Fruit fly (Drosophila melanogaster) whole organism, embryonic: ENCODE results near the gene Mo25.
A peak's percentile ranks its signal among the peaks of the same experiment; 100 is the strongest.

Source experiments
- Atf-2 ChIP-seq: fragments of 200-800 bp; sonication (Bioruptor generic); optimal IDR thresholded peaks from 2 replicates; lab custom pipeline; 2016; ENCODE audit warnings: missing biosample characterization, missing genetic modification characterization
- Awh ChIP-seq: fragments of 200-800 bp; sonication (Bioruptor generic); IDR thresholded peaks from 2 replicates; pipeline ENCODE4, ENCODE4 v1.3.6; 2022; ENCODE audit warnings: missing biosample characterization, missing genetic modification characterization
- B-H2 ChIP-seq: fragments of 200-800 bp; sonication (Bioruptor generic); optimal IDR thresholded peaks from 2 replicates; lab custom pipeline; 2018; ENCODE audit warnings: missing biosample characterization, mild to moderate bottlenecking, missing genetic modification characterization
- Blimp-1 ChIP-seq: fragments of 200-800 bp; sonication (Bioruptor generic); optimal IDR thresholded peaks from 3 replicates; lab custom pipeline; 2018; ENCODE audit warnings: missing biosample characterization, missing genetic modification characterization, mild to moderate bottlenecking, moderate library complexity, missing genetic modification reagents
- CG10321 ChIP-seq: fragments of 200-800 bp; sonication (Bioruptor generic); IDR thresholded peaks from 2 replicates; pipeline ENCODE4 v1.3.6; 2022; ENCODE audit warnings: missing biosample characterization, missing genetic modification characterization
- CG10366 ChIP-seq: fragments of 200-800 bp; sonication (Bioruptor generic); IDR thresholded peaks from 2 replicates; pipeline ENCODE4 v1.3.6; 2022; ENCODE audit warnings: missing biosample characterization, missing genetic modification characterization
- CG10959 ChIP-seq: fragments of 200-800 bp; sonication (Bioruptor generic); IDR thresholded peaks from 2 replicates; pipeline ENCODE4 v1.3.6; 2022; ENCODE audit warnings: missing biosample characterization, missing genetic modification characterization
- CG11695 ChIP-seq: fragments of 200-800 bp; sonication (Bioruptor generic); IDR thresholded peaks from 3 replicates; pipeline ENCODE4 v1.3.6; 2022; ENCODE audit warnings: missing biosample characterization, missing genetic modification characterization
- CG11696 ChIP-seq: fragments of 200-800 bp; sonication (Bioruptor generic); IDR thresholded peaks from 2 replicates; pipeline ENCODE4 v1.3.6; 2022; ENCODE audit warnings: missing biosample characterization, missing genetic modification characterization
- CG13624 ChIP-seq: fragments of 200-800 bp; sonication (Bioruptor generic); optimal IDR thresholded peaks from 2 replicates; lab custom pipeline; 2016; ENCODE audit warnings: missing biosample characterization, missing genetic modification characterization
- CG14050 ChIP-seq: fragments of 200-800 bp; sonication (Bioruptor generic); IDR thresholded peaks from 3 replicates; pipeline ENCODE4 v1.3.6; 2022; ENCODE audit warnings: missing biosample characterization, missing genetic modification characterization
- CG15073 ChIP-seq: fragments of 200-800 bp; sonication (Bioruptor generic); optimal IDR thresholded peaks from 2 replicates; lab custom pipeline; 2016; ENCODE audit warnings: missing biosample characterization, missing genetic modification characterization
- CG1529 ChIP-seq: fragments of 200-800 bp; sonication (Bioruptor generic); optimal IDR thresholded peaks from 3 replicates; lab custom pipeline; 2018; ENCODE audit warnings: missing biosample characterization, missing genetic modification characterization
- CG15696 ChIP-seq: fragments of 200-800 bp; sonication (Bioruptor generic); optimal IDR thresholded peaks from 2 replicates; lab custom pipeline; 2019; ENCODE audit warnings: missing biosample characterization, mild to moderate bottlenecking, missing genetic modification characterization, moderate library complexity
- CG17802 ChIP-seq: fragments of 200-800 bp; sonication (Bioruptor generic); optimal IDR thresholded peaks from 2 replicates; lab custom pipeline; 2018; ENCODE audit warnings: missing biosample characterization, mild to moderate bottlenecking, missing genetic modification characterization, moderate library complexity
- CG18476 ChIP-seq: fragments of 200-800 bp; sonication (Bioruptor generic); optimal IDR thresholded peaks from 2 replicates; lab custom pipeline; 2016; ENCODE audit warnings: missing biosample characterization, mild to moderate bottlenecking, missing genetic modification characterization
- CG3065 ChIP-seq: fragments of 200-800 bp; sonication (Bioruptor generic); optimal IDR thresholded peaks from 2 replicates; lab custom pipeline; 2016; ENCODE audit warnings: missing biosample characterization, missing genetic modification characterization
- CG31388 ChIP-seq: fragments of 200-800 bp; sonication (Bioruptor generic); optimal IDR thresholded peaks from 2 replicates; lab custom pipeline; 2016; ENCODE audit warnings: missing biosample characterization, missing genetic modification characterization
- CG3995 ChIP-seq: fragments of 200-800 bp; sonication (Bioruptor generic); optimal IDR thresholded peaks from 3 replicates; lab custom pipeline; 2016; ENCODE audit warnings: missing biosample characterization, missing genetic modification characterization
- CG4424 ChIP-seq: fragments of 200-800 bp; sonication (Bioruptor generic); optimal IDR thresholded peaks from 3 replicates; lab custom pipeline; 2016; ENCODE audit warnings: missing biosample characterization, missing genetic modification characterization
- CG4617 ChIP-seq: fragments of 200-800 bp; sonication (Bioruptor generic); optimal IDR thresholded peaks from 3 replicates; lab custom pipeline; 2016; ENCODE audit warnings: missing biosample characterization, missing genetic modification characterization, borderline replicate concordance
- CG4707 ChIP-seq: fragments of 200-800 bp; sonication (Bioruptor generic); optimal IDR thresholded peaks from 2 replicates; lab custom pipeline; 2018; ENCODE audit warnings: missing biosample characterization, mild to moderate bottlenecking, missing genetic modification characterization, moderate library complexity
- CG4730 ChIP-seq: fragments of 200-800 bp; sonication (Bioruptor generic); IDR thresholded peaks from 2 replicates; pipeline ENCODE4 v1.3.6; 2022; ENCODE audit warnings: missing biosample characterization, missing genetic modification characterization
- CG6254 ChIP-seq: fragments of 200-800 bp; sonication (Bioruptor generic); optimal IDR thresholded peaks from 3 replicates; lab custom pipeline; 2017; ENCODE audit warnings: mild to moderate bottlenecking, missing biosample characterization, missing genetic modification reagents, missing genetic modification characterization
- CG6854 ChIP-seq: fragments of 200-800 bp; sonication (Bioruptor generic); optimal IDR thresholded peaks from 3 replicates; lab custom pipeline; 2017; ENCODE audit warnings: missing biosample characterization, mild to moderate bottlenecking, missing genetic modification characterization
- CG7372 ChIP-seq: fragments of 200-800 bp; sonication (Bioruptor generic); IDR thresholded peaks from 2 replicates; pipeline ENCODE4 v1.3.6; 2022; ENCODE audit warnings: missing biosample characterization, missing genetic modification characterization
- CG9215 ChIP-seq: fragments of 200-800 bp; sonication (Bioruptor generic); IDR thresholded peaks from 2 replicates; pipeline ENCODE4 v1.3.6; 2022; ENCODE audit warnings: missing biosample characterization, missing genetic modification characterization
- CHES-1-like ChIP-seq: fragments of 200-800 bp; sonication (Bioruptor generic); optimal IDR thresholded peaks from 2 replicates; lab custom pipeline; 2016; ENCODE audit warnings: missing biosample characterization, missing genetic modification characterization
- CkIIα-i1 ChIP-seq: fragments of 200-800 bp; sonication (Bioruptor generic); IDR thresholded peaks from 2 replicates; pipeline ENCODE4 v1.3.6; 2022; ENCODE audit warnings: missing biosample characterization, missing genetic modification characterization
- Deaf1 ChIP-seq: fragments of 200-800 bp; optimal IDR thresholded peaks from 3 replicates; lab custom pipeline; 2019; ENCODE audit warnings: missing biosample characterization, mild to moderate bottlenecking, missing genetic modification characterization, moderate library complexity
- HmgD ChIP-seq: fragments of 200-800 bp; sonication (Bioruptor generic); optimal IDR thresholded peaks from 3 replicates; lab custom pipeline; 2016; ENCODE audit warnings: missing biosample characterization, missing genetic modification characterization
- Med ChIP-seq: fragments of 200-800 bp; sonication (Bioruptor generic); peaks from one replicate; lab custom pipeline; 2016; ENCODE audit warnings: missing biosample characterization, missing genetic modification characterization, mild to moderate bottlenecking, inconsistent platforms, moderate library complexity
- Myb ChIP-seq: fragments of 200-800 bp; sonication (Bioruptor generic); optimal IDR thresholded peaks from 2 replicates; lab custom pipeline; 2016; ENCODE audit warnings: missing biosample characterization, missing genetic modification characterization
- Ptx1 ChIP-seq: fragments of 200-800 bp; sonication (Bioruptor generic); IDR thresholded peaks from 2 replicates; pipeline ENCODE4 v1.3.6; 2022; ENCODE audit warnings: missing biosample characterization, missing genetic modification characterization
- bbx ChIP-seq: fragments of 200-800 bp; sonication (Bioruptor generic); IDR thresholded peaks from 2 replicates; pipeline ENCODE4 v1.3.6; 2022; ENCODE audit warnings: missing biosample characterization, missing genetic modification characterization; ENCODE audit not compliant: partially characterized antibody
- cg ChIP-seq: fragments of 200-800 bp; sonication (Bioruptor generic); optimal IDR thresholded peaks from 3 replicates; lab custom pipeline; 2019; ENCODE audit warnings: missing biosample characterization, mild to moderate bottlenecking, missing genetic modification characterization, moderate library complexity
- chinmo ChIP-seq: fragments of 200-800 bp; sonication (Bioruptor generic); IDR thresholded peaks from 4 replicates; pipeline ENCODE4 v1.3.6; 2022; ENCODE audit warnings: missing biosample characterization, missing genetic modification characterization; ENCODE audit not compliant: partially characterized antibody
- chn ChIP-seq: fragments of 200-800 bp; sonication (Bioruptor generic); optimal IDR thresholded peaks from 2 replicates; lab custom pipeline; 2016; ENCODE audit warnings: missing biosample characterization, missing genetic modification characterization
- ftz-f1 ChIP-seq: fragments of 200-800 bp; sonication (Bioruptor generic); optimal IDR thresholded peaks from 2 replicates; lab custom pipeline; 2016; ENCODE audit warnings: missing biosample characterization, missing genetic modification characterization
- grau ChIP-seq: fragments of 200-800 bp; optimal IDR thresholded peaks from 3 replicates; lab custom pipeline; 2019; ENCODE audit warnings: missing biosample characterization, mild to moderate bottlenecking, missing genetic modification characterization, moderate library complexity
- hth ChIP-seq: fragments of >200 bp; optimal IDR thresholded peaks from 2 replicates; lab custom pipeline; 2017; ENCODE audit warnings: inconsistent platforms
- nau ChIP-seq: fragments of 200-800 bp; sonication (Bioruptor generic); optimal IDR thresholded peaks from 3 replicates; lab custom pipeline; 2017; ENCODE audit warnings: missing biosample characterization, mild to moderate bottlenecking, missing genetic modification characterization, missing genetic modification reagents
- otp ChIP-seq: fragments of 200-800 bp; sonication (Bioruptor generic); IDR thresholded peaks from 3 replicates; pipeline ENCODE4, ENCODE4 v1.3.6; 2022; ENCODE audit warnings: missing biosample characterization, missing genetic modification characterization
- pho ChIP-seq: fragments of 200-800 bp; sonication (Bioruptor generic); optimal IDR thresholded peaks from 2 replicates; lab custom pipeline; 2016; ENCODE audit warnings: missing biosample characterization, missing genetic modification characterization
- ro ChIP-seq: fragments of 200-800 bp; sonication (Bioruptor generic); IDR thresholded peaks from 2 replicates; pipeline ENCODE4 v1.3.6; 2022; ENCODE audit warnings: missing biosample characterization, missing genetic modification characterization
- scrt ChIP-seq: fragments of 200-800 bp; sonication (Bioruptor generic); optimal IDR thresholded peaks from 2 replicates; lab custom pipeline; 2018; ENCODE audit warnings: missing biosample characterization, mild to moderate bottlenecking, missing genetic modification characterization, moderate library complexity
- sisA ChIP-seq: fragments of 200-800 bp; sonication (Bioruptor generic); IDR thresholded peaks from 2 replicates; pipeline ENCODE4 v1.3.6; 2022; ENCODE audit warnings: missing biosample characterization, missing genetic modification characterization
- slp2 ChIP-seq: fragments of 200-800 bp; sonication (Bioruptor generic); optimal IDR thresholded peaks from 2 replicates; lab custom pipeline; 2016; ENCODE audit warnings: missing biosample characterization, missing genetic modification characterization
- trh ChIP-seq: fragments of 200-800 bp; sonication (Bioruptor generic); optimal IDR thresholded peaks from 2 replicates; lab custom pipeline; 2016; ENCODE audit warnings: missing biosample characterization, missing genetic modification characterization
- tx ChIP-seq: fragments of 200-800 bp; sonication (Bioruptor generic); optimal IDR thresholded peaks from 2 replicates; lab custom pipeline; 2016; ENCODE audit warnings: missing biosample characterization, missing genetic modification characterization
- zen2 ChIP-seq: fragments of 200-800 bp; sonication (Bioruptor generic); IDR thresholded peaks from 3 replicates; pipeline ENCODE4 v1.3.6; 2022; ENCODE audit warnings: missing biosample characterization, missing genetic modification characterization; ENCODE audit not compliant: partially characterized antibody
- zfh1 ChIP-seq: fragments of 200-800 bp; sonication (Bioruptor generic); IDR thresholded peaks from 3 replicates; pipeline ENCODE4 v1.3.6; 2022; ENCODE audit warnings: missing biosample characterization, missing genetic modification characterization

The Mo25 gene

DNA sequence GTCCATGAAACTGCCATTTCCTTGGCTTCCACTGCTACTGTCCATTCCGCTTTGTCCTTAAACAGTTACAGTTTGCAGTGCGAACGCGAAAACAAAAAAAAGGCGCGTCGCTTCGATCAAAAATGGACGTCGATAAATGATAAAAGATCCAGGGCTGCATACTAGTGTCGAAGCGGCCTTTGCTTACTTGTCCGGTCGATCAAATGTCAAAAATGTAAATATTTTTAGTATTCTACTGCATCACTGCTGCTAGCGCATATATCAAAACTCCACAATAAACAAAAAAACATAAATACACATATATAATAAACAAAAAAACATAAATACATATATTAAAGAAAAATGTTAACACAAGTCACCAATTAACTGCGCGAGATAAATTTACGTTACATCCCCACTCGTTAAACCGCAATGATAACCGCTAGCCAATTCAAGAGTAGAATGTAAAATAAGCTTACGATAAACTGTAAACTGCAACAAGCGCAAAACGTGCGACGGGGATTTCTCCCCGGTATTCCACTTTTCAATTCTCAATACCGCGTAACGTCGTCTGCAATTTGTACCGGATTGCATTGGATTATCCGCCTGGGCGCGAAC lies 20.3 kb downstream of the Mo25 start, which contains the start of the genes spd-2 and Apl (continued):
- TF ChIP-seq tx (GFP tag; lab: Kevin White, UChicago) (no peak), CG3065 (GFP tag; lab: Kevin White, UChicago) (no peak), trh (GFP tag; lab: Kevin White, UChicago) (no peak), CG10959 (GFP tag; lab: Robert Waterston, UW) (no peak), ro (GFP tag; lab: Robert Waterston, UW) (no peak), Atf-2 (GFP tag; lab: Kevin White, UChicago) (no peak), chn (GFP tag; lab: Kevin White, UChicago) (no peak), CG15696 (tag; lab: Kevin White, UChicago) (no peak), CG10366 (GFP tag; lab: Robert Waterston, UW) (no peak), CG4707 (GFP tag; lab: Kevin White, UChicago) (no peak), hth (no peak), CG6254 (no peak), grau (tag; lab: Kevin White, UChicago) (no peak), CG15073 (GFP tag; lab: Kevin White, UChicago) (no peak), nau (GFP tag; lab: Kevin White, UChicago) (no peak), Blimp-1 (GFP tag; lab: Kevin White, UChicago) (no peak), CG1529 (GFP tag; lab: Kevin White, UChicago) (no peak), CG6854 (GFP tag; lab: Kevin White, UChicago) (no peak), HmgD (no peak), CkIIα-i1 (GFP tag; lab: Robert Waterston, UW) (no peak), cg (GFP tag; lab: Kevin White, UChicago) (no peak), B-H2 (GFP tag; lab: Kevin White, UChicago) (no peak), CG18476 (GFP tag; lab: Kevin White, UChicago) (no peak), CG13624 (GFP tag; lab: Kevin White, UChicago) (no peak), zfh1 (GFP tag; lab: Robert Waterston, UW) (no peak), scrt (GFP tag; lab: Kevin White, UChicago) (no peak), CG14050 (GFP tag; lab: Robert Waterston, UW) (no peak), otp (GFP tag; lab: Robert Waterston, UW) (no peak), CG9215 (GFP tag; lab: Robert Waterston, UW) (no peak), CG11696 (no peak), Deaf1 (tag; lab: Kevin White, UChicago) (no peak), CG10321 (GFP tag; lab: Robert Waterston, UW) (no peak), CG17802 (tag; lab: Kevin White, UChicago) (no peak), CG11695 (GFP tag; lab: Robert Waterston, UW) (no peak), CG7372 (no peak), Ptx1 (no peak), CG31388 (GFP tag; lab: Kevin White, UChicago) (no peak), zen2 (GFP tag; lab: Robert Waterston, UW) (no peak), pho (GFP tag; lab: Kevin White, UChicago) (no peak), CG4424 (GFP tag; lab: Kevin White, UChicago) (no peak), Myb (GFP tag; lab: Kevin White, UChicago) (peak; percentile 18), chinmo (GFP tag; lab: Robert Waterston, UW) (peak; percentile 82; the same call in 1 of the 4 replicates), CG4617 (GFP tag; lab: Kevin White, UChicago) (peak; percentile 4), Awh (GFP tag; lab: Robert Waterston, UW) (no peak), sisA (GFP tag; lab: Robert Waterston, UW) (no peak), CG3995 (GFP tag; lab: Kevin White, UChicago) (no peak), slp2 (GFP tag; lab: Kevin White, UChicago) (no peak), Med (GFP tag; lab: Kevin White, UChicago) (peak; percentile 55), CG4730 (GFP tag; lab: Robert Waterston, UW) (no peak), bbx (0 out of 2 replicates have a peak, but pooled peaks have one; percentile 39), CHES-1-like (no peak), ftz-f1 (GFP tag; lab: Kevin White, UChicago) (no peak)
